Worm (Caenorhabditis elegans) whole organism, young adult: ENCODE results near the gene lys-5.

ENCODE experiments used
- B0261.1 ChIP-seq: sonication (generic microtip); optimal IDR thresholded peaks from 2 replicates; lab custom pipeline; 2016; ENCODE audit warnings: mild to moderate bottlenecking, missing genetic modification characterization, moderate library complexity, missing compliant biosample characterization
- C17E4.6 ChIP-seq: fragments of 200-800 bp; sonication (Bioruptor generic); IDR thresholded peaks from 2 replicates; pipeline ENCODE4 v1.3.6; 2022; ENCODE audit warnings: missing genetic modification reagents, missing genetic modification characterization, missing compliant biosample characterization
- F37B4.10 ChIP-seq: fragments of 200-800 bp; sonication (Bioruptor generic); IDR thresholded peaks from 2 replicates; pipeline ENCODE4 v1.3.6; 2022; ENCODE audit warnings: missing genetic modification characterization, missing compliant biosample characterization
- F49E8.2 ChIP-seq: sonication (generic microtip); optimal IDR thresholded peaks from 3 replicates; lab custom pipeline; 2017; ENCODE audit warnings: missing genetic modification characterization, mild to moderate bottlenecking, missing compliant biosample characterization, antibody characterized with exemption, moderate library complexity; ENCODE audit not compliant: insufficient read depth
- F55B11.4 ChIP-seq: sonication (generic microtip); optimal IDR thresholded peaks from 2 replicates; lab custom pipeline; 2016; ENCODE audit warnings: missing compliant biosample characterization, missing genetic modification characterization, borderline replicate concordance; ENCODE audit not compliant: insufficient read depth
- F57C9.4 ChIP-seq: sonication (generic microtip); optimal IDR thresholded peaks from 2 replicates; lab custom pipeline; 2017; ENCODE audit warnings: mild to moderate bottlenecking, missing genetic modification characterization, missing compliant biosample characterization
- K11D2.4 ChIP-seq: fragments of 200-800 bp; sonication (Bioruptor generic); IDR thresholded peaks from 2 replicates; pipeline ENCODE4 v1.3.6; 2022; ENCODE audit warnings: missing genetic modification reagents, missing genetic modification characterization, missing compliant biosample characterization
- K12H6.12 ChIP-seq: fragments of 200-800 bp; sonication (Bioruptor generic); optimal IDR thresholded peaks from 2 replicates; lab custom pipeline; 2018; ENCODE audit warnings: mild to moderate bottlenecking, missing genetic modification characterization, missing compliant biosample characterization
- Y95B8A.8 ChIP-seq: fragments of 200-800 bp; sonication (Bioruptor generic); IDR thresholded peaks from 2 replicates; pipeline ENCODE4 v1.3.6; 2022; ENCODE audit warnings: missing genetic modification reagents, missing genetic modification characterization, missing compliant biosample characterization
- ZK185.1 ChIP-seq: sonication (generic microtip); optimal IDR thresholded peaks from 2 replicates; lab custom pipeline; 2016; ENCODE audit warnings: mild to moderate bottlenecking, missing genetic modification characterization, missing compliant biosample characterization; ENCODE audit not compliant: poor library complexity, severe bottlenecking
- akir-1 ChIP-seq: fragments of 200-800 bp; sonication (Bioruptor generic); optimal IDR thresholded peaks from 2 replicates; lab custom pipeline; 2018; ENCODE audit warnings: mild to moderate bottlenecking, missing genetic modification characterization, moderate library complexity, missing compliant biosample characterization
- ama-1 ChIP-seq, 3 experiments: fragments of 150-350 bp in 1 of 3; sonication (generic microtip) in 2 of 3; optimal IDR thresholded peaks; 2 replicates each; lab custom pipeline; 2014 to 2018; ENCODE audit warnings: missing biosample characterization in 2 of 3, missing genetic modification characterization in 2 of 3, missing genetic modification reagents in 2 of 3
- atf-7 ChIP-seq: sonication (generic microtip); optimal IDR thresholded peaks from 2 replicates; lab custom pipeline; 2017; ENCODE audit warnings: mild to moderate bottlenecking, missing genetic modification characterization, missing compliant biosample characterization
- athp-1 ChIP-seq: sonication (generic microtip); optimal IDR thresholded peaks from 2 replicates; lab custom pipeline; 2017; ENCODE audit warnings: mild to moderate bottlenecking, missing genetic modification characterization, missing compliant biosample characterization
- attf-5 ChIP-seq: fragments of 200-800 bp; sonication (Bioruptor generic); optimal IDR thresholded peaks from 2 replicates; lab custom pipeline; 2018; ENCODE audit warnings: mild to moderate bottlenecking, missing genetic modification characterization, missing compliant biosample characterization
- cebp-1 ChIP-seq, 2 experiments: fragments of 200-800 bp in 1 of 2; sonication (Bioruptor generic) in 1 of 2; sonication (generic microtip) in 1 of 2; IDR thresholded peaks in 1 of 2; optimal IDR thresholded peaks in 1 of 2; 2 replicates each; pipeline versions ENCODE4 v1.3.6 to Lab custom; 2017 to 2022; ENCODE audit warnings: missing compliant biosample characterization in 2 of 2, missing genetic modification characterization in 2 of 2, mild to moderate bottlenecking in 1 of 2, missing genetic modification reagents in 1 of 2, moderate library complexity in 1 of 2
- ceh-79 ChIP-seq: sonication (generic microtip); optimal IDR thresholded peaks from 2 replicates; lab custom pipeline; 2017; ENCODE audit warnings: mild to moderate bottlenecking, missing genetic modification characterization, missing compliant biosample characterization
- ceh-91 ChIP-seq: fragments of 200-800 bp; sonication (Bioruptor generic); IDR thresholded peaks from 2 replicates; pipeline ENCODE4 v1.3.6; 2022; ENCODE audit warnings: missing genetic modification reagents, missing genetic modification characterization, missing compliant biosample characterization
- chd-7 ChIP-seq: sonication (generic microtip); optimal IDR thresholded peaks from 2 replicates; lab custom pipeline; 2016; ENCODE audit warnings: mild to moderate bottlenecking, missing genetic modification characterization, moderate library complexity, missing compliant biosample characterization
- dox-1 ChIP-seq: fragments of 200-800 bp; sonication (Bioruptor generic); IDR thresholded peaks from 2 replicates; pipeline ENCODE4 v1.3.6; 2022; ENCODE audit warnings: missing genetic modification reagents, missing genetic modification characterization, missing compliant biosample characterization
- gei-17 ChIP-seq: fragments of 200-800 bp; sonication (Bioruptor generic); optimal IDR thresholded peaks from 2 replicates; lab custom pipeline; 2018; ENCODE audit warnings: mild to moderate bottlenecking, missing genetic modification characterization, missing compliant biosample characterization
- hmg-1.2 ChIP-seq: fragments of 200-800 bp; sonication (Bioruptor generic); IDR thresholded peaks from 2 replicates; pipeline ENCODE4 v1.3.6; 2022; ENCODE audit warnings: missing genetic modification reagents, missing genetic modification characterization, missing compliant biosample characterization
- let-607 ChIP-seq, 2 experiments: fragments of 200-800 bp in 1 of 2; sonication (Bioruptor generic) in 1 of 2; sonication (generic microtip) in 1 of 2; optimal IDR thresholded peaks; 2 replicates each; lab custom pipeline; 2016 to 2018; ENCODE audit warnings: mild to moderate bottlenecking in 2 of 2, missing compliant biosample characterization in 2 of 2, missing genetic modification characterization in 2 of 2, moderate library complexity in 2 of 2, missing genotype in 1 of 2
- lin-26 ChIP-seq: fragments of 200-800 bp; sonication (Bioruptor generic); IDR thresholded peaks from 2 replicates; pipeline ENCODE4 v1.3.6; 2022; ENCODE audit warnings: missing genetic modification reagents, missing genetic modification characterization, missing compliant biosample characterization
- lir-1 ChIP-seq: fragments of 200-800 bp; sonication (Bioruptor generic); conservative IDR thresholded peaks from 2 replicates; pipeline ENCODE4 v1.3.6; 2022; ENCODE audit warnings: missing genetic modification reagents, missing genetic modification characterization, missing compliant biosample characterization
- madf-10 ChIP-seq: sonication (generic microtip); optimal IDR thresholded peaks from 2 replicates; lab custom pipeline; 2016; ENCODE audit warnings: mild to moderate bottlenecking, missing genetic modification characterization, missing compliant biosample characterization
- madf-6 ChIP-seq: fragments of 200-800 bp; sonication (Bioruptor generic); IDR thresholded peaks from 2 replicates; pipeline ENCODE4 v1.3.6; 2022; ENCODE audit warnings: missing genetic modification reagents, missing genetic modification characterization, missing compliant biosample characterization
- mcd-1 ChIP-seq: fragments of 200-800 bp; sonication (Bioruptor generic); IDR thresholded peaks from 2 replicates; pipeline ENCODE4 v1.3.6; 2022; ENCODE audit warnings: missing genetic modification reagents, missing genetic modification characterization, missing compliant biosample characterization
- mel-28 ChIP-seq: sonication (generic microtip); optimal IDR thresholded peaks from 2 replicates; lab custom pipeline; 2016; ENCODE audit warnings: borderline replicate concordance, mild to moderate bottlenecking, missing genetic modification characterization, missing compliant biosample characterization
- nfya-1 ChIP-seq: sonication (generic microtip); optimal IDR thresholded peaks from 2 replicates; lab custom pipeline; 2017; ENCODE audit warnings: antibody characterized with exemption, missing compliant biosample characterization, missing genetic modification characterization, borderline replicate concordance; ENCODE audit not compliant: insufficient read depth
- nhr-80 ChIP-seq: sonication (generic microtip); optimal IDR thresholded peaks from 2 replicates; lab custom pipeline; 2016; ENCODE audit warnings: missing genetic modification characterization, missing compliant biosample characterization
- nhr-90 ChIP-seq: sonication (generic microtip); optimal IDR thresholded peaks from 2 replicates; lab custom pipeline; 2016; ENCODE audit warnings: missing genotype, mild to moderate bottlenecking, missing genetic modification characterization, missing compliant biosample characterization
- repo-1 ChIP-seq: sonication (generic microtip); optimal IDR thresholded peaks from 2 replicates; lab custom pipeline; 2017; ENCODE audit warnings: mild to moderate bottlenecking, missing genetic modification characterization, missing compliant biosample characterization
- sdz-38 ChIP-seq: sonication (generic microtip); optimal IDR thresholded peaks from 2 replicates; lab custom pipeline; 2016; ENCODE audit warnings: missing genotype, missing genetic modification characterization, missing compliant biosample characterization
- snpc-4 ChIP-seq, 5 experiments: fragments of 150-350 bp in 1 of 5; sonication (generic microtip) in 4 of 5; optimal IDR thresholded peaks; 2 replicates each; lab custom pipeline; 2014 to 2018; ENCODE audit warnings: missing genetic modification characterization in 5 of 5, missing biosample characterization in 3 of 5, antibody characterized with exemption in 2 of 5, mild to moderate bottlenecking in 2 of 5, missing compliant biosample characterization in 2 of 5, missing genotype in 2 of 5, moderate library complexity in 2 of 5, missing genetic modification reagents in 1 of 5
- somi-1 ChIP-seq: fragments of 200-800 bp; sonication (Bioruptor generic); optimal IDR thresholded peaks from 2 replicates; lab custom pipeline; 2018; ENCODE audit warnings: mild to moderate bottlenecking, missing genetic modification characterization, missing compliant biosample characterization
- sptf-2 ChIP-seq: fragments of 200-800 bp; sonication (Bioruptor generic); optimal IDR thresholded peaks from 2 replicates; lab custom pipeline; 2018; ENCODE audit warnings: mild to moderate bottlenecking, missing genetic modification characterization, missing compliant biosample characterization
- tbp1 ChIP-seq: fragments of 200-800 bp; sonication (Bioruptor generic); optimal IDR thresholded peaks from 2 replicates; lab custom pipeline; 2018; ENCODE audit warnings: mild to moderate bottlenecking, missing genetic modification characterization, missing compliant biosample characterization
- tlf-1 ChIP-seq: fragments of 200-800 bp; sonication (Bioruptor generic); optimal IDR thresholded peaks from 2 replicates; lab custom pipeline; 2018; ENCODE audit warnings: mild to moderate bottlenecking, missing genetic modification characterization, missing compliant biosample characterization
- zfh-2 ChIP-seq: fragments of 200-800 bp; sonication (Bioruptor generic); conservative IDR thresholded peaks from 2 replicates; pipeline ENCODE4 v1.3.6; 2022; ENCODE audit warnings: missing genetic modification reagents, missing genetic modification characterization, missing compliant biosample characterization
- ztf-28 ChIP-seq: fragments of 200-800 bp; sonication (Bioruptor generic); IDR thresholded peaks from 2 replicates; pipeline ENCODE4 v1.3.6; 2022; ENCODE audit warnings: missing genetic modification reagents, missing genetic modification characterization, missing compliant biosample characterization
- ztf-6 ChIP-seq: fragments of 200-800 bp; sonication (Bioruptor generic); IDR thresholded peaks from 2 replicates; pipeline ENCODE4 v1.3.6; 2022; ENCODE audit warnings: missing genetic modification reagents, missing genetic modification characterization, missing compliant biosample characterization

The lys-5 gene

ce11 chrIV:11599717-11600116 is 25.7 kb downstream of the lys-5 start:
- no peak for TF ChIP-seq nhr-90 (tag; lab: Kevin White, UChicago)
- TF ChIP-seq athp-1 (tag; lab: Kevin White, UChicago): no peak
- no peak for TF ChIP-seq F49E8.2 (tag; lab: Kevin White, UChicago)
- TF ChIP-seq let-607 (tag; optimal IDR thresholded peaks at IDR 0.05; lab: Kevin White, UChicago): no peak
- no peak for TF ChIP-seq ztf-6 (GFP tag; lab: Robert Waterston, UW)
- no peak for TF ChIP-seq lir-1 (GFP tag; lab: Robert Waterston, UW)

- no peak for TF ChIP-seq F55B11.4 (tag; lab: Kevin White, UChicago)
- no peak for TF ChIP-seq tlf-1 (GFP tag; lab: Kevin White, UChicago)
- no peak for TF ChIP-seq nfya-1 (tag; lab: Kevin White, UChicago)
- no peak for TF ChIP-seq ceh-79 (tag; lab: Kevin White, UChicago)
- TF ChIP-seq atf-7 (tag; lab: Kevin White, UChicago): no peak
- no peak for TF ChIP-seq F57C9.4 (tag; lab: Kevin White, UChicago)
- no peak for TF ChIP-seq somi-1
- TF ChIP-seq ztf-28: no peak
- no peak for TF ChIP-seq madf-6 (GFP tag; lab: Robert Waterston, UW)
- no peak for TF ChIP-seq ceh-91 (GFP tag; lab: Robert Waterston, UW)
- no peak for TF ChIP-seq K11D2.4 (GFP tag; lab: Robert Waterston, UW)
- TF ChIP-seq B0261.1 (tag; lab: Kevin White, UChicago): no peak
- no peak for TF ChIP-seq madf-10 (tag; lab: Kevin White, UChicago)
- TF ChIP-seq, all 124 proteins: peak for 0
These were observed 28.3 kb downstream of the lys-5 start for ce11 chrIV:11597079-11597478.

ce11 chrIV:11594191-11594673 is 31.1 kb downstream of the lys-5 start, which contains the start of gene mig-38:
TSS of gene mig-38 (plus strand) at chrIV:11594244.
- TF ChIP-seq cebp-1 (GFP tag; IDR thresholded peaks at IDR 0.05; lab: Robert Waterston, UW): no peak
- TF ChIP-seq cebp-1 (tag; optimal IDR thresholded peaks at IDR 0.05; lab: Kevin White, UChicago): peak; percentile 54
- TF ChIP-seq C17E4.6: 0 out of 2 replicates have a peak, but pooled peaks have one; percentile 20
- TF ChIP-seq hmg-1.2 (GFP tag; lab: Robert Waterston, UW): peak; percentile 41; the same call in 1 of the 2 replicates
- peak; percentile 10 for TF ChIP-seq tbp1 (GFP tag; lab: Kevin White, UChicago)
- TF ChIP-seq ama-1 (optimal IDR thresholded peaks at IDR 0.05; lab: Kevin White, UChicago): peak; percentile 89
- TF ChIP-seq ama-1 (GFP tag; optimal IDR thresholded peaks at IDR 0.05; lab: Kevin White, UChicago): no peak
- TF ChIP-seq nhr-80: peak; percentile 75
- TF ChIP-seq somi-1: peak; percentile 22
- peak; percentile 94 for TF ChIP-seq zfh-2 (GFP tag; lab: Robert Waterston, UW)
- no peak for TF ChIP-seq snpc-4 (GFP tag; optimal IDR thresholded peaks at IDR 0.05; lab: Kevin White, UChicago)
- peak in 1 of 4 experiments; percentile 4 for TF ChIP-seq snpc-4 (tag; optimal IDR thresholded peaks at IDR 0.05; lab: Kevin White, UChicago)
- peak; percentile 3 for TF ChIP-seq akir-1 (GFP tag; lab: Kevin White, UChicago)
- TF ChIP-seq athp-1 (tag; lab: Kevin White, UChicago): peak; percentile 29
- TF ChIP-seq mcd-1 (GFP tag; lab: Robert Waterston, UW): peak; percentile 48; the same call in 1 of the 2 replicates
- no peak for TF ChIP-seq sdz-38 (tag; lab: Kevin White, UChicago)
- peak; percentile 22 for TF ChIP-seq atf-7 (tag; lab: Kevin White, UChicago)
- TF ChIP-seq attf-5: peak; percentile 40
- peak; percentile 52 for TF ChIP-seq K12H6.12 (tag; lab: Kevin White, UChicago)
- TF ChIP-seq F37B4.10: no peak
- peak in 1 of 2 experiments; percentile 10 for TF ChIP-seq let-607 (tag; optimal IDR thresholded peaks at IDR 0.05; lab: Kevin White, UChicago)
- TF ChIP-seq ZK185.1 (tag; lab: Kevin White, UChicago): no peak
- TF ChIP-seq repo-1 (tag; lab: Kevin White, UChicago): peak; percentile 47
- 0 out of 2 replicates have a peak, but pooled peaks have one; percentile 13 for TF ChIP-seq Y95B8A.8 (GFP tag; lab: Robert Waterston, UW)
- TF ChIP-seq sptf-2: peak; percentile 25
- TF ChIP-seq lin-26: no peak
- peak; percentile 55 for TF ChIP-seq dox-1 (GFP tag; lab: Robert Waterston, UW)
- peak; percentile 48 for TF ChIP-seq chd-7 (tag; lab: Kevin White, UChicago)
- peak; percentile 32 for TF ChIP-seq gei-17 (GFP tag; lab: Kevin White, UChicago)
- TF ChIP-seq mel-28: no peak
